Fruit fly (Drosophila melanogaster): ENCODE measurements around the gene CAH5.

Gene CAH5

DNA sequence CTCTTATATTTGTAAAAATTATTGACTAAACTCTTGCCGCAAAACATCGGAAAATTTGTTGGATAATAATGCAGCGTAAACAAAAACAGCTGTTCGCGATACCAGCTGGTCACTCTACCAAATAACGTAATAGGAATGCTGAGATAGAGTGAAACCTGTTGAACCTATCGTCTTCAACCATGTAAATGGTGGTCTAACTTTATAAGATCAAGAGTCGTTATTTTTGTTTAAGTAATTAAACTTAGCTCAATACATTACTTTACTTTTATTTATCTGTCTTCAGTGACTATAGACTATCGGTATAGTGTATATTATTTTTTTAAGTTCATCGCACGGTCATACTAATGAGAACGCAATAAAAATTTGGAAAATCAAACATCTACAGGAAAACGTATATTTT, 7.6 kb upstream of the CAH5 start, which contains the start of the genes CG1750 and spn-F (continued):
- peak; percentile 56 for TF ChIP-seq Bgb (GFP tag; IDR thresholded peaks at IDR 0.05; ENCODE audit: partially characterized antibody)
- TF ChIP-seq Blimp-1 (GFP tag; optimal IDR thresholded peaks at IDR 0.05), result no peak
- no peak for TF ChIP-seq HHEX (GFP tag; optimal IDR thresholded peaks at IDR 0.05)
- TF ChIP-seq CG15696 (tag; optimal IDR thresholded peaks at IDR 0.05), result no peak
- no peak for TF ChIP-seq CG4404 (GFP tag; IDR thresholded peaks at IDR 0.05)
- no peak for TF ChIP-seq CG6765 (GFP tag; optimal IDR thresholded peaks at IDR 0.05)
- no peak for TF ChIP-seq zfh2 (GFP tag; optimal IDR thresholded peaks at IDR 0.05)
- TF ChIP-seq stwl (tag; optimal IDR thresholded peaks at IDR 0.05), result peak; percentile 64
- no peak for TF ChIP-seq Fer1 (GFP tag; optimal IDR thresholded peaks at IDR 0.05)
- TF ChIP-seq Neu2 (GFP tag; optimal IDR thresholded peaks at IDR 0.05; ENCODE audit: borderline replicate concordance), result no peak
- peak; percentile 28 for TF ChIP-seq Sry-β (GFP tag; optimal IDR thresholded peaks at IDR 0.05)
- TF ChIP-seq CG6683 (GFP tag; optimal IDR thresholded peaks at IDR 0.05), result no peak
- TF ChIP-seq ash1 (GFP tag; optimal IDR thresholded peaks at IDR 0.05), result no peak
- TF ChIP-seq lov (optimal IDR thresholded peaks at IDR 0.05), result no peak
- no peak for TF ChIP-seq lov (GFP tag; IDR thresholded peaks at IDR 0.05)
- TF ChIP-seq D19B (GFP tag; optimal IDR thresholded peaks at IDR 0.05), result no peak
- TF ChIP-seq CG10565 (GFP tag; optimal IDR thresholded peaks at IDR 0.05), result no peak
- no peak for TF ChIP-seq Antp (GFP tag; optimal IDR thresholded peaks at IDR 0.05)
- no peak for TF ChIP-seq CG14965 (GFP tag; optimal IDR thresholded peaks at IDR 0.05; ENCODE audit: borderline replicate concordance)
- TF ChIP-seq Max (GFP tag; optimal IDR thresholded peaks at IDR 0.05), result no peak
- TF ChIP-seq usp (GFP tag; optimal IDR thresholded peaks at IDR 0.05), result no peak
- TF ChIP-seq CG4820 (GFP tag; optimal IDR thresholded peaks at IDR 0.05), result no peak
- TF ChIP-seq Kr (GFP tag; optimal IDR thresholded peaks at IDR 0.05), result no peak
- no peak for TF ChIP-seq Jarid2 (GFP tag; optimal IDR thresholded peaks at IDR 0.05)
- TF ChIP-seq CG31388 (GFP tag; optimal IDR thresholded peaks at IDR 0.05), result no peak
- TF ChIP-seq jumu (GFP tag; optimal IDR thresholded peaks at IDR 0.05), result no peak
- TF ChIP-seq Six4 (GFP tag; optimal IDR thresholded peaks at IDR 0.05), result no peak
- no peak for TF ChIP-seq Hmr (GFP tag; optimal IDR thresholded peaks at IDR 0.05)
- TF ChIP-seq CG33213 (GFP tag; optimal IDR thresholded peaks at IDR 0.05), result no peak
- TF ChIP-seq Atf-2 (GFP tag; optimal IDR thresholded peaks at IDR 0.05), result no peak
- TF ChIP-seq Hr78 (GFP tag; optimal IDR thresholded peaks at IDR 0.05), result peak in 1 of 2 experiments; percentile 0
- no peak for TF ChIP-seq E2f1 (GFP tag; IDR thresholded peaks at IDR 0.05)
- TF ChIP-seq NFAT (GFP tag; IDR thresholded peaks at IDR 0.05), result no peak
- TF ChIP-seq CG9876 (GFP tag; optimal IDR thresholded peaks at IDR 0.05), result no peak
- TF ChIP-seq Atf6 (GFP tag; IDR thresholded peaks at IDR 0.05), result no peak
- TF ChIP-seq zf30C (GFP tag; optimal IDR thresholded peaks at IDR 0.05), result no peak
- TF ChIP-seq Oaz (GFP tag; IDR thresholded peaks at IDR 0.05), result no peak
- TF ChIP-seq Mrtf (GFP tag; IDR thresholded peaks at IDR 0.05), result no peak
- no peak for TF ChIP-seq h (optimal IDR thresholded peaks at IDR 0.05)
- TF ChIP-seq CG12104 (GFP tag; optimal IDR thresholded peaks at IDR 0.05), result no peak
- no peak for TF ChIP-seq CG9727 (GFP tag; optimal IDR thresholded peaks at IDR 0.05)
- no peak for TF ChIP-seq cas (GFP tag; IDR thresholded peaks at IDR 0.05)
- TF ChIP-seq ranshi (GFP tag; IDR thresholded peaks at IDR 0.05), result no peak
- TF ChIP-seq CG1024 (GFP tag; IDR thresholded peaks at IDR 0.05), result no peak
- no peak for TF ChIP-seq dmrt11E (tag; optimal IDR thresholded peaks at IDR 0.05)
- TF ChIP-seq Dp (GFP tag; optimal IDR thresholded peaks at IDR 0.05), result peak; percentile 14
- no peak for TF ChIP-seq psq (GFP tag; optimal IDR thresholded peaks at IDR 0.05)
- no peak for TF ChIP-seq CG10431 (GFP tag; optimal IDR thresholded peaks at IDR 0.05)
- no peak for TF ChIP-seq ato (GFP tag; IDR thresholded peaks at IDR 0.05; ENCODE audit: partially characterized antibody)
- TF ChIP-seq CG10209 (GFP tag; optimal IDR thresholded peaks at IDR 0.05), result no peak
- TF ChIP-seq sr (GFP tag; IDR thresholded peaks at IDR 0.05), result no peak
- TF ChIP-seq HLH4C (GFP tag; IDR thresholded peaks at IDR 0.05; ENCODE audit: partially characterized antibody), result 0 out of 3 replicates have a peak, but pooled peaks have one; percentile 30
